Fruit fly (Drosophila melanogaster) whole organism, embryonic: ENCODE data around the gene CG15449.

Experiments
- BtbVII ChIP-seq: fragments of 200-800 bp; sonication (Bioruptor generic); optimal IDR thresholded peaks from 3 replicates; lab custom pipeline; 2017; ENCODE audit warnings: missing biosample characterization, mild to moderate bottlenecking, missing genetic modification characterization
- CG10267 ChIP-seq: fragments of 200-800 bp; sonication (Bioruptor generic); optimal IDR thresholded peaks from 2 replicates; lab custom pipeline; 2018; ENCODE audit warnings: missing biosample characterization, mild to moderate bottlenecking, missing genetic modification characterization, moderate library complexity
- CG11695 ChIP-seq: fragments of 200-800 bp; sonication (Bioruptor generic); IDR thresholded peaks from 3 replicates; pipeline ENCODE4 v1.3.6; 2022; ENCODE audit warnings: missing biosample characterization, missing genetic modification characterization
- CG11696 ChIP-seq: fragments of 200-800 bp; sonication (Bioruptor generic); IDR thresholded peaks from 2 replicates; pipeline ENCODE4 v1.3.6; 2022; ENCODE audit warnings: missing biosample characterization, missing genetic modification characterization
- CG13894 ChIP-seq: fragments of 200-800 bp; sonication (Bioruptor generic); optimal IDR thresholded peaks from 3 replicates; lab custom pipeline; 2018; ENCODE audit warnings: missing biosample characterization, mild to moderate bottlenecking, missing genetic modification characterization, moderate library complexity
- CG14050 ChIP-seq: fragments of 200-800 bp; sonication (Bioruptor generic); IDR thresholded peaks from 3 replicates; pipeline ENCODE4 v1.3.6; 2022; ENCODE audit warnings: missing biosample characterization, missing genetic modification characterization
- CG17802 ChIP-seq: fragments of 200-800 bp; sonication (Bioruptor generic); optimal IDR thresholded peaks from 2 replicates; lab custom pipeline; 2018; ENCODE audit warnings: missing biosample characterization, mild to moderate bottlenecking, missing genetic modification characterization, moderate library complexity
- CG2129 ChIP-seq: fragments of 200-800 bp; sonication (Bioruptor generic); IDR thresholded peaks from 2 replicates; pipeline ENCODE4 v1.3.6; 2022; ENCODE audit warnings: missing biosample characterization, missing genetic modification characterization; ENCODE audit not compliant: partially characterized antibody
- CG2199 ChIP-seq: fragments of 200-800 bp; sonication (Bioruptor generic); IDR thresholded peaks from 3 replicates; pipeline ENCODE4 v1.3.6; 2022; ENCODE audit warnings: missing biosample characterization, missing genetic modification characterization
- CG2712 ChIP-seq: fragments of 200-800 bp; optimal IDR thresholded peaks from 3 replicates; lab custom pipeline; 2019; ENCODE audit warnings: missing biosample characterization, mild to moderate bottlenecking, missing genetic modification characterization, moderate library complexity
- CG31441 ChIP-seq: fragments of 200-800 bp; sonication (Bioruptor generic); IDR thresholded peaks from 2 replicates; pipeline ENCODE4 v1.3.6; 2022; ENCODE audit warnings: missing biosample characterization, missing genetic modification characterization
- CG3995 ChIP-seq: fragments of 200-800 bp; sonication (Bioruptor generic); optimal IDR thresholded peaks from 3 replicates; lab custom pipeline; 2016; ENCODE audit warnings: missing biosample characterization, missing genetic modification characterization
- CG4360 ChIP-seq: fragments of 200-800 bp; sonication (Bioruptor generic); IDR thresholded peaks from 2 replicates; pipeline ENCODE4 v1.3.6; 2022; ENCODE audit warnings: missing biosample characterization, missing genetic modification characterization
- CG6689 ChIP-seq: fragments of 200-800 bp; sonication (Bioruptor generic); IDR thresholded peaks from 2 replicates; pipeline ENCODE4 v1.3.6; 2022; ENCODE audit warnings: missing biosample characterization, missing genetic modification characterization
- CG8388 ChIP-seq: fragments of 200-800 bp; sonication (Bioruptor generic); optimal IDR thresholded peaks from 2 replicates; lab custom pipeline; 2019; ENCODE audit warnings: missing biosample characterization, mild to moderate bottlenecking, missing genetic modification characterization, moderate library complexity
- CG9215 ChIP-seq: fragments of 200-800 bp; sonication (Bioruptor generic); IDR thresholded peaks from 2 replicates; pipeline ENCODE4 v1.3.6; 2022; ENCODE audit warnings: missing biosample characterization, missing genetic modification characterization
- D19A ChIP-seq: fragments of 200-800 bp; optimal IDR thresholded peaks from 3 replicates; lab custom pipeline; 2019; ENCODE audit warnings: missing biosample characterization, mild to moderate bottlenecking, missing genetic modification characterization, moderate library complexity
- Deaf1 ChIP-seq: fragments of 200-800 bp; optimal IDR thresholded peaks from 3 replicates; lab custom pipeline; 2019; ENCODE audit warnings: missing biosample characterization, mild to moderate bottlenecking, missing genetic modification characterization, moderate library complexity
- Drgx ChIP-seq: fragments of 200-800 bp; sonication (Bioruptor generic); IDR thresholded peaks from 2 replicates; pipeline ENCODE4 v1.3.6; 2022; ENCODE audit warnings: missing biosample characterization, missing genetic modification characterization
- HHEX ChIP-seq: fragments of 200-800 bp; sonication (Bioruptor generic); optimal IDR thresholded peaks from 3 replicates; lab custom pipeline; 2017; ENCODE audit warnings: missing biosample characterization, mild to moderate bottlenecking, missing genetic modification characterization, missing genetic modification reagents
- HLH3B ChIP-seq: fragments of 200-800 bp; sonication (Bioruptor generic); IDR thresholded peaks from 2 replicates; pipeline ENCODE4 v1.3.6; 2022; ENCODE audit warnings: missing biosample characterization, missing genetic modification characterization
- HLH54F ChIP-seq: fragments of 200-800 bp; sonication (Bioruptor generic); optimal IDR thresholded peaks from 3 replicates; lab custom pipeline; 2016; ENCODE audit warnings: missing biosample characterization, missing genetic modification characterization
- Hey ChIP-seq: fragments of 200-800 bp; sonication (Bioruptor generic); optimal IDR thresholded peaks from 3 replicates; lab custom pipeline; 2018; ENCODE audit warnings: missing biosample characterization, mild to moderate bottlenecking, missing genetic modification characterization
- HmgD ChIP-seq: fragments of 200-800 bp; sonication (Bioruptor generic); optimal IDR thresholded peaks from 3 replicates; lab custom pipeline; 2016; ENCODE audit warnings: missing biosample characterization, missing genetic modification characterization
- Kr ChIP-seq: fragments of 200-800 bp; sonication (Bioruptor generic); optimal IDR thresholded peaks from 2 replicates; lab custom pipeline; 2017; ENCODE audit warnings: missing biosample characterization, mild to moderate bottlenecking, missing genetic modification characterization
- Med ChIP-seq: fragments of 200-800 bp; sonication (Bioruptor generic); peaks from one replicate; lab custom pipeline; 2016; ENCODE audit warnings: missing biosample characterization, missing genetic modification characterization, mild to moderate bottlenecking, inconsistent platforms, moderate library complexity
- NC2β ChIP-seq: fragments of 200-800 bp; sonication (Bioruptor generic); optimal IDR thresholded peaks from 2 replicates; lab custom pipeline; 2016; ENCODE audit warnings: missing biosample characterization, missing genetic modification characterization
- YL-1 ChIP-seq: fragments of 200-800 bp; sonication (Bioruptor generic); optimal IDR thresholded peaks from 3 replicates; lab custom pipeline; 2017; ENCODE audit warnings: missing biosample characterization, mild to moderate bottlenecking, missing genetic modification characterization
- ap ChIP-seq: fragments of 200-800 bp; sonication (Bioruptor generic); IDR thresholded peaks from 2 replicates; pipeline ENCODE4 v1.3.6; 2022; ENCODE audit warnings: missing biosample characterization, missing genetic modification characterization
- cg ChIP-seq: fragments of 200-800 bp; sonication (Bioruptor generic); optimal IDR thresholded peaks from 3 replicates; lab custom pipeline; 2019; ENCODE audit warnings: missing biosample characterization, mild to moderate bottlenecking, missing genetic modification characterization, moderate library complexity
- dmrt99B ChIP-seq: fragments of 200-800 bp; sonication (Bioruptor generic); optimal IDR thresholded peaks from 2 replicates; lab custom pipeline; 2018; ENCODE audit warnings: missing biosample characterization, mild to moderate bottlenecking, missing genetic modification characterization, moderate library complexity
- en ChIP-seq: fragments of 200-800 bp; sonication (Bioruptor generic); optimal IDR thresholded peaks from 2 replicates; lab custom pipeline; 2016; ENCODE audit warnings: missing biosample characterization, missing genetic modification characterization
- fd96Cb ChIP-seq: fragments of 200-800 bp; sonication (Bioruptor generic); optimal IDR thresholded peaks from 2 replicates; lab custom pipeline; 2018; ENCODE audit warnings: missing biosample characterization, mild to moderate bottlenecking, missing genetic modification characterization, moderate library complexity
- gcm ChIP-seq: fragments of 200-800 bp; sonication (Bioruptor generic); optimal IDR thresholded peaks from 2 replicates; lab custom pipeline; 2019; ENCODE audit warnings: missing biosample characterization, mild to moderate bottlenecking, missing genetic modification characterization, moderate library complexity
- gem ChIP-seq: fragments of 200-800 bp; sonication (Bioruptor generic); optimal IDR thresholded peaks from 2 replicates; lab custom pipeline; 2019; ENCODE audit warnings: missing biosample characterization, mild to moderate bottlenecking, missing genetic modification characterization, moderate library complexity
- gfzf ChIP-seq: fragments of 200-800 bp; sonication (Bioruptor generic); optimal IDR thresholded peaks from 2 replicates; lab custom pipeline; 2016; ENCODE audit warnings: missing biosample characterization, mild to moderate bottlenecking, missing genetic modification characterization, moderate library complexity
- hth ChIP-seq: fragments of >200 bp; optimal IDR thresholded peaks from 2 replicates; lab custom pipeline; 2017; ENCODE audit warnings: inconsistent platforms
- inv ChIP-seq: fragments of 200-800 bp; sonication (Bioruptor generic); IDR thresholded peaks from 2 replicates; pipeline ENCODE4 v1.3.6; 2022; ENCODE audit warnings: missing biosample characterization, missing genetic modification characterization; ENCODE audit not compliant: partially characterized antibody
- knrl ChIP-seq: fragments of 200-800 bp; sonication (Bioruptor generic); IDR thresholded peaks from 3 replicates; pipeline ENCODE4 v1.3.6; 2022; ENCODE audit warnings: missing biosample characterization, missing genetic modification characterization; ENCODE audit not compliant: partially characterized antibody
- lola ChIP-seq, 3 experiments: fragments of >200 bp in 2 of 3; fragments of 200-800 bp in 1 of 3; sonication (Bioruptor generic) in 1 of 3; optimal IDR thresholded peaks; 2 replicates each; lab custom pipeline; 2017 to 2019; ENCODE audit warnings: missing biosample characterization in 3 of 3, missing genetic modification characterization in 3 of 3, mild to moderate bottlenecking in 1 of 3, moderate library complexity in 1 of 3
- nau ChIP-seq: fragments of 200-800 bp; sonication (Bioruptor generic); optimal IDR thresholded peaks from 3 replicates; lab custom pipeline; 2017; ENCODE audit warnings: missing biosample characterization, mild to moderate bottlenecking, missing genetic modification characterization, missing genetic modification reagents
- nom ChIP-seq: fragments of 200-800 bp; sonication (Bioruptor generic); optimal IDR thresholded peaks from 2 replicates; lab custom pipeline; 2017; ENCODE audit warnings: missing biosample characterization, missing genetic modification characterization, mild to moderate bottlenecking, moderate library complexity, missing genetic modification reagents
- p53 ChIP-seq: fragments of 200-800 bp; sonication (Bioruptor generic); optimal IDR thresholded peaks from 2 replicates; lab custom pipeline; 2016; ENCODE audit warnings: missing biosample characterization, missing genetic modification characterization
- seq ChIP-seq: fragments of 200-800 bp; sonication (Bioruptor generic); IDR thresholded peaks from 2 replicates; pipeline ENCODE4 v1.3.6; 2022; ENCODE audit warnings: missing biosample characterization, missing genetic modification characterization
- sim ChIP-seq: fragments of 200-800 bp; sonication (Bioruptor generic); IDR thresholded peaks from 2 replicates; pipeline ENCODE4 v1.3.6; 2022; ENCODE audit warnings: missing biosample characterization, missing genetic modification characterization
- so ChIP-seq: fragments of 200-800 bp; sonication (Bioruptor generic); IDR thresholded peaks from 3 replicates; pipeline ENCODE4 v1.3.6; 2022; ENCODE audit warnings: missing biosample characterization, missing genetic modification characterization
- sqz ChIP-seq: fragments of 200-800 bp; sonication (Bioruptor generic); optimal IDR thresholded peaks from 3 replicates; lab custom pipeline; 2018; ENCODE audit warnings: missing biosample characterization, mild to moderate bottlenecking, missing genetic modification characterization
- trem ChIP-seq: fragments of 200-800 bp; optimal IDR thresholded peaks from 3 replicates; lab custom pipeline; 2019; ENCODE audit warnings: missing biosample characterization, mild to moderate bottlenecking, missing genetic modification characterization, moderate library complexity
- ttk ChIP-seq: fragments of 200-800 bp; sonication (Bioruptor generic); IDR thresholded peaks from 2 replicates; pipeline ENCODE4 v2.1.2; 2022; ENCODE audit warnings: missing biosample characterization, missing genetic modification characterization
- tup ChIP-seq: fragments of 200-800 bp; sonication (Bioruptor generic); optimal IDR thresholded peaks from 2 replicates; lab custom pipeline; 2016; ENCODE audit warnings: missing biosample characterization, mild to moderate bottlenecking, missing genetic modification characterization, moderate library complexity

The CG15449 gene

DNA sequence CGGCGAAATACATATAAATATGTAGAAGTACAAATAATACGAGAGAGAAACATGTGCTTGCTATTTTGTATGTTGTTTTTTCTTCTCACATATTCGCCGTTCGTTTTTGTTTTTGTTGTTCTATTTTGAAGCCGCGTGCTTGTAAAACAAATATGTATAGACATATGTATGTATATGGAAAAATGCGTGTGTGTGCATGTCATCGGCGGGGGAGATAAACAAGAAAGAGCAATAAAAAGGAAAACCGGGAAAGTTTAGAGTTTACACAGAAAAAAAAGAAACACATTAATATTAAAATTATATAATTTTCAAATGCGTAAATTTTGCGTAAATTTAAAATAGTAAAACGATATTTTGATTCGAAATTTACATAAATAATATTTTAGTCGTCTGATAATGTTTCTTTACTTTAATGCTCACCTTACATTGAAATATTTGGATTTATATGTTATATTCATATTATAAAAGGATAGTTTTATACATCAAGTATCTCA is 5.1 kb upstream of the CG15449 start (continued):
- peak; percentile 67 for TF ChIP-seq CG31441
- peak in 1 of 3 experiments; percentile 8 for TF ChIP-seq lola (GFP tag; optimal IDR thresholded peaks at IDR 0.05; lab: Kevin White, UChicago)
- TF ChIP-seq CG2712 (tag; lab: Kevin White, UChicago) = peak; percentile 74
- TF ChIP-seq CG4360 (GFP tag; lab: Robert Waterston, UW) = peak; percentile 36; the same call in 1 of the 2 replicates
- TF ChIP-seq Kr (GFP tag; lab: Kevin White, UChicago) = no peak
- no peak for TF ChIP-seq tup
- 0 out of 3 replicates have a peak, but pooled peaks have one; percentile 18 for TF ChIP-seq CG11695 (GFP tag; lab: Robert Waterston, UW)
- peak; percentile 79 for TF ChIP-seq cg (GFP tag; lab: Kevin White, UChicago)
- TF ChIP-seq CG13894 (tag; lab: Kevin White, UChicago) = peak; percentile 11
- TF ChIP-seq CG3995 (GFP tag; lab: Kevin White, UChicago) = no peak
- peak; percentile 23; the same call in 1 of the 2 replicates for TF ChIP-seq CG11696 (GFP tag; lab: Robert Waterston, UW)
- peak; percentile 50 for TF ChIP-seq Med (GFP tag; lab: Kevin White, UChicago)
- TF ChIP-seq CG10267 = peak; percentile 39
- no peak for TF ChIP-seq so (GFP tag; lab: Robert Waterston, UW)
- TF ChIP-seq gem (tag; lab: Kevin White, UChicago) = peak; percentile 58
- TF ChIP-seq ttk (GFP tag; lab: Robert Waterston, UW) = 0 out of 2 replicates have a peak, but pooled peaks have one; percentile 12
- TF ChIP-seq CG8388 = peak; percentile 8
- peak; percentile 33; the same call in 1 of the 2 replicates for TF ChIP-seq CG6689 (GFP tag; lab: Robert Waterston, UW)
- TF ChIP-seq sim (GFP tag; lab: Robert Waterston, UW) = no peak
- TF ChIP-seq trem = peak; percentile 15
- TF ChIP-seq p53 (GFP tag; lab: Kevin White, UChicago) = no peak
- 0 out of 2 replicates have a peak, but pooled peaks have one; percentile 40 for TF ChIP-seq HLH3B
- TF ChIP-seq gfzf = no peak
- no peak for TF ChIP-seq hth (lab: Kevin White, UChicago)
- TF ChIP-seq CG17802 (tag; lab: Kevin White, UChicago) = no peak
- peak; percentile 51 for TF ChIP-seq D19A (tag; lab: Kevin White, UChicago)
- no peak for TF ChIP-seq BtbVII (GFP tag; lab: Kevin White, UChicago)
- no peak for TF ChIP-seq NC2β (GFP tag; lab: Kevin White, UChicago)
- no peak for TF ChIP-seq YL-1 (GFP tag; lab: Kevin White, UChicago)
- TF ChIP-seq en (GFP tag; lab: Kevin White, UChicago) = no peak
- TF ChIP-seq HmgD = no peak
- peak; percentile 72 for TF ChIP-seq Deaf1 (tag; lab: Kevin White, UChicago)
- TF ChIP-seq sqz = no peak
- no peak for TF ChIP-seq nau (GFP tag; lab: Kevin White, UChicago)
- no peak for TF ChIP-seq CG2199 (GFP tag; lab: Robert Waterston, UW)
- TF ChIP-seq fd96Cb (tag; lab: Kevin White, UChicago) = peak; percentile 11
- no peak for TF ChIP-seq CG9215
- no peak for TF ChIP-seq knrl (GFP tag; lab: Robert Waterston, UW)
- no peak for TF ChIP-seq HLH54F
- TF ChIP-seq dmrt99B (tag; lab: Kevin White, UChicago) = peak; percentile 52
- TF ChIP-seq nom (GFP tag; lab: Kevin White, UChicago) = peak; percentile 76
- TF ChIP-seq gcm = peak; percentile 25
- TF ChIP-seq CG2129 (GFP tag; lab: Robert Waterston, UW) = no peak
- TF ChIP-seq Hey (tag; lab: Kevin White, UChicago) = no peak
- no peak for TF ChIP-seq ap (GFP tag; lab: Robert Waterston, UW)
- TF ChIP-seq inv (GFP tag; lab: Robert Waterston, UW) = no peak
- peak; percentile 13 for TF ChIP-seq HHEX (GFP tag; lab: Kevin White, UChicago)
- peak; percentile 58 for TF ChIP-seq Drgx (GFP tag; lab: Robert Waterston, UW)
- no peak for TF ChIP-seq CG14050 (GFP tag; lab: Robert Waterston, UW)
- TF ChIP-seq seq = no peak
